Fruit fly (Drosophila melanogaster) whole organism, embryonic: ENCODE results near the gene Syx18.

ENCODE experiments used
- Ada2b ChIP-seq: fragments of 200-800 bp; sonication (Bioruptor generic); IDR thresholded peaks from 2 replicates; pipeline ENCODE4 v1.3.6; 2022; ENCODE audit warnings: missing biosample characterization, missing genetic modification characterization
- CG14667 ChIP-seq: fragments of 200-800 bp; sonication (Bioruptor generic); IDR thresholded peaks from 2 replicates; pipeline ENCODE4 v1.3.6; 2022; ENCODE audit warnings: missing biosample characterization, missing genetic modification characterization
- CG18599 ChIP-seq: fragments of 200-800 bp; sonication (Bioruptor generic); optimal IDR thresholded peaks from 3 replicates; lab custom pipeline; 2017; ENCODE audit warnings: missing biosample characterization, missing genetic modification characterization, mild to moderate bottlenecking, moderate library complexity, missing genetic modification reagents
- CG30403 ChIP-seq: fragments of 200-800 bp; sonication (Bioruptor generic); optimal IDR thresholded peaks from 3 replicates; lab custom pipeline; 2016; ENCODE audit warnings: missing biosample characterization, missing genetic modification characterization
- CG33213 ChIP-seq: fragments of 200-800 bp; sonication (Bioruptor generic); optimal IDR thresholded peaks from 3 replicates; lab custom pipeline; 2016; ENCODE audit warnings: missing biosample characterization, missing genetic modification characterization
- CG4424 ChIP-seq: fragments of 200-800 bp; sonication (Bioruptor generic); optimal IDR thresholded peaks from 3 replicates; lab custom pipeline; 2016; ENCODE audit warnings: missing biosample characterization, missing genetic modification characterization
- CG7556 ChIP-seq: fragments of 200-800 bp; sonication (Bioruptor generic); optimal IDR thresholded peaks from 2 replicates; lab custom pipeline; 2017; ENCODE audit warnings: missing biosample characterization, mild to moderate bottlenecking, missing genetic modification characterization
- CG8478 ChIP-seq: fragments of >200 bp; optimal IDR thresholded peaks from 2 replicates; lab custom pipeline; 2018
- CHES-1-like ChIP-seq: fragments of 200-800 bp; sonication (Bioruptor generic); optimal IDR thresholded peaks from 2 replicates; lab custom pipeline; 2016; ENCODE audit warnings: missing biosample characterization, missing genetic modification characterization
- Deaf1 ChIP-seq: fragments of 200-800 bp; optimal IDR thresholded peaks from 3 replicates; lab custom pipeline; 2019; ENCODE audit warnings: missing biosample characterization, mild to moderate bottlenecking, missing genetic modification characterization, moderate library complexity
- Hr3 ChIP-seq: fragments of 200-800 bp; sonication (Bioruptor generic); optimal IDR thresholded peaks from 3 replicates; lab custom pipeline; 2016; ENCODE audit warnings: missing biosample characterization, missing genetic modification characterization
- btn ChIP-seq: fragments of 200-800 bp; sonication (Bioruptor generic); optimal IDR thresholded peaks from 2 replicates; lab custom pipeline; 2016; ENCODE audit warnings: missing biosample characterization, missing genetic modification characterization
- jumu ChIP-seq: fragments of 200-800 bp; sonication (Bioruptor generic); optimal IDR thresholded peaks from 3 replicates; lab custom pipeline; 2016; ENCODE audit warnings: missing biosample characterization, missing genetic modification characterization
- sna ChIP-seq: fragments of 200-800 bp; sonication (Bioruptor generic); IDR thresholded peaks from 2 replicates; pipeline ENCODE4 v1.3.6; 2022; ENCODE audit warnings: missing biosample characterization, missing genetic modification characterization; ENCODE audit not compliant: partially characterized antibody

DNA sequence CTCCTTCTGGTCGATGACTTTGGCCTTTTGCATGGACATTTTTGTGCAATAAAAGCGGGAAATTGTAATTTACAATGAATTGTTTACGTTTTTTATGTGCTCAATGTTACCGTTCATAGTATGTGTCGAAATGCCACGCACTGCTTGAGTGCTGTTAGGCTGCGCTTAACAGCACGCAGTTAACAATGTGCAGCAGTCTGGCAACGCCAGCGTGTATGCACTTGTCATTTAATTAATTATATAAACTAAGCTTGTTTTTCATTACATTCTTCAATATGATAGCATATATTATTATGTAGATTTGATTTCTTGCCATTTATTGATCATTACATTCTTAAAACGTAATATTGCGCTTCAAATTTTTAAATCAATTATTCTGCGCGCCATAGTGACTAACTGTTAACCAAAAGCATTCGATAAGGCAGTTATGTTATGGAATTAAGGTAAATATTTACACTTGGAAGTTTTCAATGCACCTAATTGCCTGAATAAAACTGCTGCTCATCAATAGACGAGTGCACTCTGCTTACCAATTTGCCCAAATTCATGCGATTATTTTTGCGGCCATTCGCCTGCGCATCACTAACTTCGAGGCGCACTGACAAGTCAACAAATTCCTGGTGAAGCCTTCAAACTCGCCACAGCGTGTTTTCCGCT is 40.2 kb downstream of the Syx18 start, which contains the start of the genes CG13625 and mld:
- TF ChIP-seq sna (GFP tag; lab: Robert Waterston, UW) (no peak), CG8478 (lab: Kevin White, UChicago) (no peak), Deaf1 (tag; lab: Kevin White, UChicago) (no peak), CG4424 (no peak), CG18599 (GFP tag; lab: Kevin White, UChicago) (peak; percentile 20), CG14667 (GFP tag; lab: Robert Waterston, UW) (no peak), Hr3 (no peak), btn (GFP tag; lab: Kevin White, UChicago) (no peak), Ada2b (GFP tag; lab: Robert Waterston, UW) (no peak), CG7556 (GFP tag; lab: Kevin White, UChicago) (no peak), CG30403 (GFP tag; lab: Kevin White, UChicago) (no peak), CG33213 (GFP tag; lab: Kevin White, UChicago) (no peak), CHES-1-like (GFP tag; lab: Kevin White, UChicago) (peak; percentile 15), jumu (GFP tag; lab: Kevin White, UChicago) (no peak)
